Worm (Caenorhabditis elegans): ENCODE measurements around the gene cwf-19L2.

cwf-19L2 gene

ce11 chrIII:7317354-7317753 is 23.9 kb downstream of the cwf-19L2 start:
- no peak for TF ChIP-seq unc-62 (GFP tag; optimal IDR thresholded peaks at IDR 0.05)

- no peak for TF ChIP-seq unc-62 (GFP tag; optimal IDR thresholded peaks at IDR 0.05)
Measured at ce11 chrIII:7319390-7319789, 26.0 kb downstream of the cwf-19L2 start, which contains the start of gene F56C9.8. TSS of gene F56C9.8 (minus strand) at chrIII:7319509.

DNA sequence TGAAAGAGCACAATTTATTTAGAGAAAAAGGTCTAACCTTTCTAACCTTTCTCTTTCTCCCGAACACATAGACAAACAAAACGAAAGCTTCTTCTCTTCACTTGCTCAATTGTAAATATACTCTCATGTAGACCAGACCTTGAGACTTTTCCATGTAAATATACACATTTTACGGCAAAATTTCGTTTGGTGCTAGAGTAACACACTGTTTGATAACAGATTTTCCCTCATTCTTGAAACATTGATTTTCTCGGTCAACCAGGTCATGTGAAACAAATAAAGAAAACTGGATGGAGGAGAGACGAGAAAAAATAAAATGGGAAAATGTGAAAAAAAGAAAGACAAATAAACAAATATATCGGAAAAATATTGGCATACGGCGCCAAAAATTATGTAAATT is 28.6 kb downstream of the cwf-19L2 start:
- no peak for TF ChIP-seq unc-62 (GFP tag; optimal IDR thresholded peaks at IDR 0.05)

DNA sequence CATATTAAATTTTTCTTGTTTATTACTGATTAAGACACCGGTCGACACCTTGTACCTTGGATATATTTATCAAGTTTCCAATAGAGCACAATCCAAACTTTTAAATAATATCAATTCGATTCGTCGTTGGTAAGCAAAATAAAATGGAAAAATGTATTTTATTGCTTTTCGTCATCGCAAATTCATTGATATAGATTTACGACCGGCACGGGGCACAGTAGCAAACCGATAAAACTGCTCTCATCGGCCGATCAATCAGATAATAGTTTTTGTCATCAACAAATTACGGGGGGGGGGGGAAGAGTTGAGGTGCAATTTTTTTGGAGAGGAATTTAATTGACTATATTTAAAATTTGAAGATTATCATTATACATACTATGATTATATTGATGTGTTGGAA is 29.9 kb downstream of the cwf-19L2 start:
- no peak for TF ChIP-seq unc-62 (GFP tag; optimal IDR thresholded peaks at IDR 0.05)

DNA sequence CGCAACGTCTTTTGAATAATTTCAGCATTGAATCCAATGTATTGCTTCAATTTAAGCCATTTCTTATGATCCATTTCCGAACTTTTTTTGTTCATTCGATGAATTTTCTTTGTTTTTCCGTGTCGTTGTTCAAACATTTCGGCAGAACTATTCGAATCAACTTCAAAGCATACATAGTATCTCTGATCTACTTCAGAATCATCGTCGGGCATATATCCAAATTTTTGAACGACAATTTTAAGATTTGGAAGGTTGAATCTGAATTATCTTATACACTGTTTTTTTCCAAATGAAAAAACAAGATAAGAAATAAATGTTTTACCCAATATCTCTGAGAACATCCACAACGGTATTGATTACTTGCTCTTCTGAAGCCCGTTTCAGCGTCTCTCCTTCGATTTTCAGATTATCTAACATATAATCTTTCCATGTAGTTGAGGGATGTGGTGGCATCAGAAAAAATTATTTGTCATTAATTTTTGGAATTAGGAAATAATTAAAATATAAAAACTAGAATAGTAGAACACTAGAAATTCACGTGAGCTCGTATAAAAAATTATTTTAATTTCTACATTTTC is 35.8 kb downstream of the cwf-19L2 start, which contains the start of gene lab-2:
Gene lab-2 (minus strand): TSS at position 453 of the 578 bp plus-strand sequence.
- TF ChIP-seq unc-62 (GFP tag; optimal IDR thresholded peaks at IDR 0.05) = no peak

DNA sequence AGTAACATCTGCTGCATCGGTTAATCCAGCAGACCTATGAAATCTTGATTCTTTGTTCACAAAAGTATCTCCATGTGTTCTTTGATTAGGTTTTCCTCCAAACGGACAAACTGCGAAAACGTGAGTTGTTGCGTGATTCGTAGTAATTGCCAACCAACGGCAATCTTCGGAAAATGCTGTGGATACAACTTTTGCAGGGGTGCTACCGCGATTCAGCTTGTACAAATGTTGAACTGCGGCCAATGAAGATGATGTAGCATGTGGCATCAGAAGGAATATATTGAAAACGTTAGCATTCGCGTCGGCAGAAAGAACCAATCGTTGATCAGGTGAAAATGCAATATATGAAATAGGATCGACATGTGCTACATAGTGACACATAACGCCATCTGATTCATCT is 38.2 kb downstream of the cwf-19L2 start:
- no peak for TF ChIP-seq unc-62 (GFP tag; optimal IDR thresholded peaks at IDR 0.05)

ce11 chrIII:7335220-7335619 is 41.8 kb downstream of the cwf-19L2 start, which contains the start of gene F56C9.10:
TSS of gene F56C9.10 (minus strand) at chrIII:7335316.
- no peak for TF ChIP-seq unc-62 (GFP tag; optimal IDR thresholded peaks at IDR 0.05)

- no peak for TF ChIP-seq unc-62 (GFP tag; optimal IDR thresholded peaks at IDR 0.05)
Measured at ce11 chrIII:7336214-7336613, 42.8 kb downstream of the cwf-19L2 start, which contains the start of gene gsp-2. TSS of gene gsp-2 (plus strand) at chrIII:7336587.

DNA sequence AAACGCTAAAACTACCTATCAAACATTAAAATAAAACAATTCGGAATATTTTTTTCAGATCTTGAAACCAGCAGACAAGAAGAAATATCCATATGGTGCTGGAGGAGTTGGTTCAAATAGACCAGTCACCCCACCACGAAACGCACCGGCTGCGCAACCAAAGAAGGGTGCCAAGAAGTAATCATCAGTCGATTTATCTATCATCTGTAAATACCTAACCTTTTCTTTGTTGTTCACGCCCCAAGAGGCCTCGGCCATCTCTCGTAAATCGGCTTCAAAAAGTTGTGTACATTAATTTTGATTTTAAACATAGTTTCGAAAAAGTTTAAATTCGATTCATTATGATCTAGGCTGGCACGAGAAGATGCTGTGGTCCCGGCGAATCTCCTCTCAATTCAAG is 44.6 kb downstream of the cwf-19L2 start:
- TF ChIP-seq unc-62 (GFP tag; optimal IDR thresholded peaks at IDR 0.05) = no peak

DNA sequence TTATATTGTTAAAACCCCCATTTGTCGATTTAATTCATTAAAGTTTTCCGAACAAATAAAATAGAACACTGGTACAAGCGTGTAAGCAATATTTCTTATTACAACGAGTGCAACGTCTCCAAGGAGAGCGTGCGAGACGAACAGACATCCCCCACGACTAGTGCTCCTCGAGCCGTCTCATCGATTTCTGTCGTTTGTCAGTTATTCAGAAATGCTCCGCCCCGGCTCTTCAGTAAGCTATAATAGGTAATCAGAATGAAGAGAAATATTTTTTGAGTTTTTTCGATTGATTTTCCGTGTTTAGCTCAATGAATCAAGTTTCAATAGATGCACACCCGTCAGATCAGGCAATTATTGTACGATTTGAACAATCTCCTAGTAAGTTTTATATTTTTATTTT is 45.3 kb downstream of the cwf-19L2 start, which contains the start of gene kap-1:
Gene kap-1 (plus strand): TSS at position 143 of the 400 bp plus-strand sequence.
- no peak for TF ChIP-seq unc-62 (GFP tag; optimal IDR thresholded peaks at IDR 0.05)

ce11 chrIII:7339138-7339537 is 45.7 kb downstream of the cwf-19L2 start:
- TF ChIP-seq unc-62 (GFP tag; optimal IDR thresholded peaks at IDR 0.05) = no peak

DNA sequence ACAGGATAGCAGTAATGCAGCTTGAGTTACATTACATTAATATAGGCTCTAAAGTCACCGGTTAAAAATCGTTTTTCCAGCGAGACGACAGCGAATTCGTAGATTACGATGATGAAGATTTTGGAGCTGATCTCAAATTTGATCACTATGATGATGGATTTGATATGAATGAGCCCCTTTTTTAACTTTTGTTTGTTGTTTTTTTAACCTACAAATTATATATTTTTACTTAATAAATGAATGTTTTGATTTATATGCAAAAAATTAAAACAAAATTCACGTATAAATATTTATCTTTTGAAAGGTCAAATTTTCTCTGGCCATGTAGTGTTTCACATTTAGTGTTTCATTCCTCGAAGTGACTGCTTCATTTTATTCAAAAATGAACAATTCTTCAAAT is 50.0 kb downstream of the cwf-19L2 start, which contains the start of gene F08F8.6:
Gene F08F8.6 (plus strand): TSS at position 301 of the 400 bp plus-strand sequence.
- TF ChIP-seq unc-62 (GFP tag; optimal IDR thresholded peaks at IDR 0.05) = no peak

ce11 chrIII:7347049-7347448 is 53.6 kb downstream of the cwf-19L2 start, which contains the start of gene F08F8.7:
TSS of gene F08F8.7 (minus strand) at chrIII:7347149.
- no peak for TF ChIP-seq unc-62 (GFP tag; optimal IDR thresholded peaks at IDR 0.05)

DNA sequence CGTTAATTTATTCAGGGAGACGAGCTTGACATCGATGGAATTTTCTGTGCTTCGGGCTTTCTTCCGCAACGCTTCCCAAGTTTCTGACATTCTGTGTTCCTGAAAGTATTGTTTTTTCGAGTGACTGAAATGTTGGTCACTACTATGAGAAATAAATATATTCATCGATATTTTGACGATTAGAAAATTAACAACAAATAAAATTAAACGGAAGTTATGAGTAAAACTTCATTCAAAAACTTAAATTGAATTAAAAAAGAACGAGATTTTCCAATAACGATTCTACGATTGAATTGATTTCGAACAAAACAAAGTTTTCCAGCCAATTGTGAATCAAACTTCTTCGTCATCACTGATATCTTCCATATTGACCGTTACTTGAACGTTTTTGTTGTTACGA is 55.6 kb downstream of the cwf-19L2 start, which contains the start of gene gos-28:
Gene gos-28 (minus strand): TSS at position 101 of the 400 bp plus-strand sequence.
- no peak for TF ChIP-seq unc-62 (GFP tag; optimal IDR thresholded peaks at IDR 0.05)

DNA sequence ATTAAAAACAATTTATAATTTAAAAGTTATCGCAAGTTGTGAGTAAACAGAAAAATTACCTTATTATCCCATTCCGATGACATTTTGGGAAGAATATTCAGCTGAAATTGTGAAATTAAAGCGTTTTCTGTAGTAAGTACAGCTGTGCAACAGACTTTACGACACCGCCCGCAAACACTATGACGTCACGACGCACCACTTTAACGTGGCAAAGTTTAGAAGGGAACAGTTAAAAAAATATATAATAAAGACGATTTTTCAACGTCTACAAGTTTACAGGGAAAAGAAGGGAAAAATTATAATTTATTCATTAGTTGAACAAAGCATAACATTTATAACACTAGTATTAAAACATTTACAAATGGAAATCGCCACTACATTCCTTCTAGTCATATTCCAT is 60.4 kb downstream of the cwf-19L2 start, which contains the start of gene F08F8.9:
Gene F08F8.9 (minus strand): TSS at position 101 of the 400 bp plus-strand sequence.
- no peak for TF ChIP-seq unc-62 (GFP tag; optimal IDR thresholded peaks at IDR 0.05)

- TF ChIP-seq unc-62 (GFP tag; optimal IDR thresholded peaks at IDR 0.05) = no peak
Measured at ce11 chrIII:7357356-7357755, 63.9 kb downstream of the cwf-19L2 start, which contains the start of gene F08F8.10. TSS of gene F08F8.10 (minus strand) at chrIII:7357393.

Data from whole organism, dauer.